Worm (Caenorhabditis elegans): ENCODE data around the gene F31D4.2.
A peak's percentile ranks its signal among the peaks of the same experiment; 100 is the strongest.

The F31D4.2 gene

ce11 chrV:20879069-20879667, 33.8 kb upstream of the F31D4.2 start, which contains the start of gene unc-80 (continued):
- TF ChIP-seq lin-39 (tag; optimal IDR thresholded peaks at IDR 0.05) = peak; percentile 51
- TF ChIP-seq nhr-77 (tag; optimal IDR thresholded peaks at IDR 0.05) = no peak

- no peak for TF ChIP-seq sea-2 (GFP tag; optimal IDR thresholded peaks at IDR 0.05)
- TF ChIP-seq nhr-76 (tag; optimal IDR thresholded peaks at IDR 0.05) = no peak
- no peak for TF ChIP-seq fkh-2 (tag; optimal IDR thresholded peaks at IDR 0.05)
- no peak for TF ChIP-seq tbx-2 (tag; optimal IDR thresholded peaks at IDR 0.05)
- TF ChIP-seq pqm-1 (tag; optimal IDR thresholded peaks at IDR 0.05) = no peak
- no peak for TF ChIP-seq elt-1 (tag; optimal IDR thresholded peaks at IDR 0.05)
- TF ChIP-seq nhr-11 (tag; optimal IDR thresholded peaks at IDR 0.05) = no peak
These were observed 30.0 kb upstream of the F31D4.2 start for ce11 chrV:20875324-20875723.

- TF ChIP-seq mml-1 (tag; optimal IDR thresholded peaks at IDR 0.05) (no peak), nhr-11 (tag; optimal IDR thresholded peaks at IDR 0.05) (no peak), nfya-1 (tag; optimal IDR thresholded peaks at IDR 0.05; ENCODE audit: insufficient read depth) (peak; percentile 20), nhr-23 (tag; optimal IDR thresholded peaks at IDR 0.05) (no peak), hmg-11 (tag; optimal IDR thresholded peaks at IDR 0.05) (peak; percentile 45), fkh-2 (tag; optimal IDR thresholded peaks at IDR 0.05) (no peak), fkh-10 (GFP tag; optimal IDR thresholded peaks at IDR 0.05) (peak; percentile 81), egl-5 (tag; optimal IDR thresholded peaks at IDR 0.05) (no peak)
These were observed 27.8 kb upstream of the F31D4.2 start for ce11 chrV:20873144-20873543.

ce11 chrV:20871194-20871593, 25.8 kb upstream of the F31D4.2 start:
- no peak for TF ChIP-seq tbx-2 (tag; optimal IDR thresholded peaks at IDR 0.05)
- no peak for TF ChIP-seq snpc-4 (tag; optimal IDR thresholded peaks at IDR 0.05)
- TF ChIP-seq nfya-1 (tag; optimal IDR thresholded peaks at IDR 0.05; ENCODE audit: insufficient read depth) = no peak
- no peak for TF ChIP-seq jun-1 (tag; optimal IDR thresholded peaks at IDR 0.05)
- TF ChIP-seq pqm-1 (tag; optimal IDR thresholded peaks at IDR 0.05) = no peak
- no peak for TF ChIP-seq ama-1 (optimal IDR thresholded peaks at IDR 0.05)
- TF ChIP-seq mdl-1 (tag; optimal IDR thresholded peaks at IDR 0.05) = no peak
- no peak for TF ChIP-seq eor-1 (tag; optimal IDR thresholded peaks at IDR 0.05)
- TF ChIP-seq nhr-237 (tag; optimal IDR thresholded peaks at IDR 0.05) = no peak
- no peak for TF ChIP-seq nhr-28 (tag; optimal IDR thresholded peaks at IDR 0.05)

- TF ChIP-seq nhr-11 (tag; optimal IDR thresholded peaks at IDR 0.05) (no peak), unc-62 (GFP tag; optimal IDR thresholded peaks at IDR 0.05) (no peak)
These were observed 25.3 kb upstream of the F31D4.2 start for ce11 chrV:20870633-20871032.

- TF ChIP-seq pha-4 (tag; optimal IDR thresholded peaks at IDR 0.05) = peak; percentile 8
- no peak for TF ChIP-seq egl-27 (tag; optimal IDR thresholded peaks at IDR 0.05)
These were observed 23.0 kb upstream of the F31D4.2 start, which contains the start of gene F31D4.8 for ce11 chrV:20868329-20868728. F31D4.8 (minus strand) TSS chrV:20868429.

ce11 chrV:20866406-20866805, 21.1 kb upstream of the F31D4.2 start:
- TF ChIP-seq nhr-67 (tag; optimal IDR thresholded peaks at IDR 0.05) = no peak
- no peak for TF ChIP-seq nhr-43 (tag; optimal IDR thresholded peaks at IDR 0.05; ENCODE audit: poor library complexity, severe bottlenecking)
- peak; percentile 81 for TF ChIP-seq elt-2 (tag; optimal IDR thresholded peaks at IDR 0.05)
- TF ChIP-seq lin-15B (tag; optimal IDR thresholded peaks at IDR 0.05) = no peak
- TF ChIP-seq pqm-1 (tag; optimal IDR thresholded peaks at IDR 0.05) = peak; percentile 39
- no peak for TF ChIP-seq nhr-237 (tag; optimal IDR thresholded peaks at IDR 0.05)
- no peak for TF ChIP-seq nhr-77 (tag; optimal IDR thresholded peaks at IDR 0.05)
- no peak for TF ChIP-seq ceh-82 (tag; optimal IDR thresholded peaks at IDR 0.05)

Measured in whole organism, L3 larva.